Worm (Caenorhabditis elegans) whole organism, L4 larva: ENCODE results near the gene C25E10.16.

Source experiments
- aly-2 ChIP-seq: sonication (generic microtip); optimal IDR thresholded peaks from 2 replicates; lab custom pipeline; 2018; ENCODE audit warnings: missing biosample characterization, missing genetic modification characterization
- daf-16 ChIP-seq, 3 experiments: sonication (generic microtip); optimal IDR thresholded peaks; 2 replicates each; lab custom pipeline; 2016 to 2017; ENCODE audit warnings: missing genetic modification characterization in 3 of 3, missing genetic modification reagents in 3 of 3, mild to moderate bottlenecking in 2 of 3, missing compliant biosample characterization in 2 of 3, missing biosample characterization in 1 of 3, moderate library complexity in 1 of 3
- dmd-9 ChIP-seq: fragments of 200-800 bp; sonication (Bioruptor generic); IDR thresholded peaks from 2 replicates; pipeline ENCODE4 v1.3.6; 2022; ENCODE audit warnings: missing genetic modification reagents, missing genetic modification characterization, missing compliant biosample characterization
- nhr-28 ChIP-seq: fragments of 150-350 bp; optimal IDR thresholded peaks from 2 replicates; lab custom pipeline; 2014; ENCODE audit warnings: missing biosample characterization, missing genetic modification characterization
- nhr-77 ChIP-seq: fragments of 150-350 bp; optimal IDR thresholded peaks from 2 replicates; lab custom pipeline; 2014; ENCODE audit warnings: missing biosample characterization, missing genetic modification characterization
- pha-4 ChIP-seq, 2 experiments: fragments of 150-350 bp in 1 of 2; fragments of 200-800 bp in 1 of 2; sonication (Bioruptor generic) in 1 of 2; IDR thresholded peaks in 1 of 2; optimal IDR thresholded peaks in 1 of 2; 2 replicates each; pipeline versions ENCODE4 v1.3.6 to Lab custom; 2014 to 2022; ENCODE audit warnings: missing genetic modification characterization in 2 of 2, missing genetic modification reagents in 2 of 2, missing biosample characterization in 1 of 2, missing compliant biosample characterization in 1 of 2
- snpc-4 ChIP-seq: fragments of 150-350 bp; optimal IDR thresholded peaks from 2 replicates; lab custom pipeline; 2014; ENCODE audit warnings: missing biosample characterization, missing genetic modification characterization
- zag-1 ChIP-seq: fragments of 150-350 bp; optimal IDR thresholded peaks from 2 replicates; lab custom pipeline; 2014; ENCODE audit warnings: missing biosample characterization, missing genetic modification characterization

DNA sequence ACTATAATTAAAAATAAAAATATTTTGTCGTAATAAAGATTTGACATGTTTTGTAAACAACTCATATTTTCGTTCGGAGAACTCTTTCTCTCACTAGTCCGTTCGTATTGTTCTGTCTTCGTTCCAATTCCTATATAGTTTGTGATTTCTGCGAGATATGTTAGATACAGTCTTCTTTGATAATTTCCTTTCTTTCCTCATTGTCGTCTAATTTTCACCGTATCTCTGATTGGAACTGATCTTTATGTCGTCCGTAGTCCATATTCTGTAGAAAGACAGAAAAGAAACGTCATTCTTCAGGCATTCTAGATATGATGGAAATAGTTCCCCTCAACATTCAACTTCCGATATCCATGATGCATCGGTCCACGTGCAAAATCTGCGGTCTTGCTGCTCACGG, 14.5 kb downstream of the C25E10.16 start, which contains the start of gene nhr-30:
- TF ChIP-seq dmd-9 (GFP tag; lab: Robert Waterston, UW) = no peak
- no peak for TF ChIP-seq zag-1
- no peak for TF ChIP-seq nhr-28
- TF ChIP-seq pha-4 (GFP tag; IDR thresholded peaks at IDR 0.05; lab: Robert Waterston, UW) = no peak
- no peak for TF ChIP-seq pha-4 (tag; optimal IDR thresholded peaks at IDR 0.05; lab: Kevin White, UChicago)
- no peak for TF ChIP-seq nhr-77 (tag; lab: Kevin White, UChicago)
- no peak for TF ChIP-seq snpc-4 (tag; lab: Kevin White, UChicago)
- no peak for TF ChIP-seq daf-16 (GFP tag; optimal IDR thresholded peaks at IDR 0.05; lab: Kevin White, UChicago)
- TF ChIP-seq daf-16 (tag; optimal IDR thresholded peaks at IDR 0.05; lab: Kevin White, UChicago) = no peak
- TF ChIP-seq aly-2 (tag; lab: Kevin White, UChicago) = no peak
